Worm (Caenorhabditis elegans): ENCODE measurements around the gene clec-26.

- no peak for TF ChIP-seq daf-12 (tag; optimal IDR thresholded peaks at IDR 0.05)
- TF ChIP-seq lin-39 (tag; optimal IDR thresholded peaks at IDR 0.05): no peak
- TF ChIP-seq ceh-16 (tag; optimal IDR thresholded peaks at IDR 0.05): no peak
These were observed 8.1 kb upstream of the clec-26 start for ce11 chrV:16840283-16840682.

Measured in whole organism, L3 larva.